Worm (Caenorhabditis elegans): ENCODE results near the gene ilys-3.

Gene ilys-3

DNA sequence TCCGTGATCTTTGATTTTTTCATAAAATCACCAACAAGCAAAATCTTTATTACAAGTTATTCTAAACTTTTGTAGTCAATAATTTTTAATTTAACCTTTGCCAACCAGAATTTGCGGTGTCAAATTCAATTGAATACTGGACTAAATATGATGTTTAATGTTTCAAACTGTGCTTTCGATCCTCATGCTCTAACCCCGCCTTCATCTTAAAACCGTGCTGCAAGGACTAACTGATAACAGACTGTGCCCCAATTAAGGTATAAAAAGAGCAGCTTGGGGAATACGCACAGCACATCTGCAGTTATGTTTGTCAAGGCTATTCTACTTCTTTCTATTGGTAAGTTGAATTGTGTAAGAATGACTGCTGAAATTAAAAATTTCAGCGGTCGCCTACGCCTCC lies 3.1 kb downstream of the ilys-3 start, which contains the start of gene ilys-2:
ilys-2 (plus strand) TSS at position 301 of the 400 bp plus-strand sequence.
- no peak for TF ChIP-seq ztf-29 (GFP tag; IDR thresholded peaks at IDR 0.05)
- TF ChIP-seq klf-2 (GFP tag; conservative IDR thresholded peaks at IDR 0.05) = no peak
- TF ChIP-seq med-1 (GFP tag; optimal IDR thresholded peaks at IDR 0.05; ENCODE audit: insufficient read depth) = no peak
- no peak for TF ChIP-seq ref-1 (GFP tag; conservative IDR thresholded peaks at IDR 0.05)
- TF ChIP-seq tab-1 (GFP tag; IDR thresholded peaks at IDR 0.05) = no peak
- no peak for TF ChIP-seq ztf-23 (GFP tag; IDR thresholded peaks at IDR 0.05)
- no peak for TF ChIP-seq cog-1 (tag; optimal IDR thresholded peaks at IDR 0.05)
- no peak for TF ChIP-seq flt-1 (GFP tag; IDR thresholded peaks at IDR 0.05)
- TF ChIP-seq T22C8.4 (GFP tag; IDR thresholded peaks at IDR 0.05) = no peak

DNA sequence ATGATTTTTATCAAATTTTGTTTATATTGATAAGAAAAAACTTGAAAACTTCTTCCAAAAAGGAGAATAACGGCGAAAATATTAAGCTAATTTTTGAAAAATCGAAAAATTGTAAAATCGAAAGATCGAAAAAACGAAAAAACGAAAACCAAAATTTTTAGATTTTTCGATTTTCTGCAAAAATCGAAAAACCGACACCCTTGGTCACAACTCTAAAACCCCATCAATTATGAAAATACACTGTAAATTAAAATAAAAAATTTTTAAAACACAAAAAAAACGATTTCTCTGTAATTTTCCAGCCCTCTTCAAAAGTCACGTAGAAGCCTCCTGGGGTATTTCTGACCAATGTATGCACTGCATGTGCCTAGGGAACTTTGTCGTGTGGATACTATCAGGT lies 5.9 kb downstream of the ilys-3 start, which contains the start of gene ilys-1:
ilys-1 (plus strand) TSS at position 301 of the 400 bp plus-strand sequence.
- TF ChIP-seq ztf-23 (GFP tag; IDR thresholded peaks at IDR 0.05) (no peak), med-1 (GFP tag; optimal IDR thresholded peaks at IDR 0.05; ENCODE audit: insufficient read depth) (no peak), flt-1 (GFP tag; IDR thresholded peaks at IDR 0.05) (no peak), cog-1 (tag; optimal IDR thresholded peaks at IDR 0.05) (no peak), klf-2 (GFP tag; conservative IDR thresholded peaks at IDR 0.05) (no peak), ref-1 (GFP tag; conservative IDR thresholded peaks at IDR 0.05) (no peak), T22C8.4 (GFP tag; IDR thresholded peaks at IDR 0.05) (no peak), ztf-29 (GFP tag; IDR thresholded peaks at IDR 0.05) (no peak), tab-1 (GFP tag; IDR thresholded peaks at IDR 0.05) (no peak)

DNA sequence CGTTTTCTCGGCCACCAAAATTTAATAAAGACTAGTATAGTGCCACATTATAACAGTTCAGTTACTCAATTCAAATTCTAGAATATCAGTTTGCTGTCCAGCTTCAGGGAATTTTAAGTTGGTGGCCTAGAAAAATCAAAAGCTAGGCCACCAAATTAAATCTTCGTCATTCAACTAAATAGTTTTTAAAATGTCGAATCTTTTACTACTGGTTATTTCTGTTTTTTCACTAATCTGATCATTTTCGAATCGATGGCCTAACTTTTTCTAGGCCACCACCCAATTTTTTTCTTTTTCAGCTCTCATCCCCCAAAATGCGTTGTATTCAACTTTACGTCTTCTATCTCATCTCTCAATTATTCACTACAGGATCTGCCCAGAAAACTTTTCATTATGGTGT lies 12.1 kb downstream of the ilys-3 start, which contains the start of gene grd-16:
grd-16 (plus strand) TSS at position 301 of the 400 bp plus-strand sequence.
- TF ChIP-seq flt-1 (GFP tag; IDR thresholded peaks at IDR 0.05) (no peak), ztf-23 (GFP tag; IDR thresholded peaks at IDR 0.05) (no peak), cog-1 (tag; optimal IDR thresholded peaks at IDR 0.05) (no peak), klf-2 (GFP tag; conservative IDR thresholded peaks at IDR 0.05) (no peak), T22C8.4 (GFP tag; IDR thresholded peaks at IDR 0.05) (no peak), tab-1 (GFP tag; IDR thresholded peaks at IDR 0.05) (no peak), med-1 (GFP tag; optimal IDR thresholded peaks at IDR 0.05; ENCODE audit: insufficient read depth) (no peak)

DNA sequence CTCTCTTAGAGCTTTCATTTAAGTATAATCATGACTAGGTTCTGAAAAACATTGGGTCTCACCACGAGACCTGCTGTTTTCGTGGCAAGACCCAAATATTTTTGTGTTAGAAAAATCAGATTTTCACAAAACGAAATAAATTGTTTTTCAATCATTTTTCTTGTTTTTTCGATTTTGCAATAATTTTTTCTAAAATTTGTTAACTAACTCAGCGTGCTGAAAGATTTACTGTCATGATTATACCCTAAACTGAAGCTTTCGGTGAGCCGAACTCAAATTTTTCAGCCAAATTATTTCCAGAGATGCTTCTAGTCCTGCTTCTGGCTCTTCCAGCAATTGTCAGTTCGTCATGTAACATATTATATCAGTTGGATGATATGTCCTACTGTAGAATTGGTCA lies 17.7 kb downstream of the ilys-3 start, which contains the start of gene Y69A2AL.2:
Y69A2AL.2 (plus strand) TSS at position 301 of the 400 bp plus-strand sequence.
- TF ChIP-seq med-1 (GFP tag; optimal IDR thresholded peaks at IDR 0.05; ENCODE audit: insufficient read depth) (no peak), klf-2 (GFP tag; conservative IDR thresholded peaks at IDR 0.05) (no peak), tab-1 (GFP tag; IDR thresholded peaks at IDR 0.05) (no peak), cog-1 (tag; optimal IDR thresholded peaks at IDR 0.05) (no peak), ztf-29 (GFP tag; IDR thresholded peaks at IDR 0.05) (no peak), ref-1 (GFP tag; conservative IDR thresholded peaks at IDR 0.05) (no peak), flt-1 (GFP tag; IDR thresholded peaks at IDR 0.05) (no peak), T22C8.4 (GFP tag; IDR thresholded peaks at IDR 0.05) (no peak), ztf-23 (GFP tag; IDR thresholded peaks at IDR 0.05) (no peak)

DNA sequence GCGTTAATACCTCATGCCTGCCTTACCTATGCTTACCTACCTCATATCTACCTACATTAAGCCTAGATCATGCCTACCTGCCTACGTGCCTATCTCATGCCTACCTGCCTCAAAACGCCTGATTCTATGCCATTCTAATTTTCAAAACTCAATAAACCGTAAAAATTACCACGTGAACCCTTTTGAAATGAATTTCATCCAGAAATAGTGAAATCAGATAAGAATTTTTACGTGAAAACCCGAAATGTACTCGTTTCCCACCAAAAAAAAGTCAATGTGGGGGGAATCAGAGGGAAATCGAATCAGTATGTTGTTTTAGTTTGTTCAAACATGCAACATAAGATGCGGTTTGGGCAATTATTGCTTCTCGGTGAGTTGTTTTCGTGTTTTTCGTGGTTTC lies 24.3 kb downstream of the ilys-3 start, which contains the start of gene Y69A2AR.19:
Y69A2AR.19 (plus strand) TSS at position 301 of the 400 bp plus-strand sequence.
- TF ChIP-seq ref-1 (GFP tag; conservative IDR thresholded peaks at IDR 0.05) (no peak), flt-1 (GFP tag; IDR thresholded peaks at IDR 0.05) (no peak), ztf-23 (GFP tag; IDR thresholded peaks at IDR 0.05) (no peak), tab-1 (GFP tag; IDR thresholded peaks at IDR 0.05) (no peak), T22C8.4 (GFP tag; IDR thresholded peaks at IDR 0.05) (no peak), ztf-29 (GFP tag; IDR thresholded peaks at IDR 0.05) (no peak), klf-2 (GFP tag; conservative IDR thresholded peaks at IDR 0.05) (no peak), cog-1 (tag; optimal IDR thresholded peaks at IDR 0.05) (no peak), med-1 (GFP tag; optimal IDR thresholded peaks at IDR 0.05; ENCODE audit: insufficient read depth) (no peak)

DNA sequence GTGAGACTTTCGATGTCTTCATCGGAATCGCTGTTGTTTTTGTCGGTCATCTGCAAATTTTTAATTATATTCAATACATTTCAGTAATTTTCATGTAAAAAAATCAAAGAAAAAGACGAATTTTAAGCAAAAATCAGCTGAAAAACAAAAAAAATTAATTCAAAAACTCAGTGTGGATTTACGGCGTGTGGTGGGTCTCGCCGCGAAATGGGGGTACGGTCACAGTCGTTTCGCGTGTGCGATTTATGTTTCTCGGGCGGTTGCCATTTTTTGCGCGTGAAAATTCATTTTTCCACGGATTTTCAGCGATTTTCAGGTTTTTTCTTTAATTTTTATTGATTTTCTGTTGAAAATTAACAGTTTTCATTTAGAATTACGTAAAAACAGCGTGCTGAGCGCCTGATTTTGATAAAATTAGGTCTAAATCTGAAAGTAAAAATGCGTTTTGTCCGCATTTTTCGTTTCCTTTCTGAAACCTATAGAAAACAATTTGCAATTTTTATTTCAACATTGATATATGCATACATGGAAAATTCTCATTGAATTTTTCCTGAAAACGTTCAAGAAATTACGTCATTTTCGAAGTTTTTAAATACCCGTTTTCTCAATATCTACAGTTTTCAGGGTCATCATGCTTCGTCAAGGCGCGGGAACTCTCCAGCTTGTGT lies 31.0 kb downstream of the ilys-3 start, which contains the start of the genes ccdc-12 and Y69A2AR.18:
ccdc-12 (minus strand) TSS at position 57 of the 668 bp plus-strand sequence.
Y69A2AR.18 (plus strand) TSS at position 618 of the 668 bp plus-strand sequence.
- TF ChIP-seq ref-1 (GFP tag; conservative IDR thresholded peaks at IDR 0.05) (no peak), klf-2 (GFP tag; conservative IDR thresholded peaks at IDR 0.05) (no peak), cog-1 (tag; optimal IDR thresholded peaks at IDR 0.05) (no peak), med-1 (GFP tag; optimal IDR thresholded peaks at IDR 0.05; ENCODE audit: insufficient read depth) (no peak), ztf-23 (GFP tag; IDR thresholded peaks at IDR 0.05) (no peak), T22C8.4 (GFP tag; IDR thresholded peaks at IDR 0.05) (no peak), tab-1 (GFP tag; IDR thresholded peaks at IDR 0.05) (no peak), flt-1 (GFP tag; IDR thresholded peaks at IDR 0.05) (no peak), ztf-29 (GFP tag; IDR thresholded peaks at IDR 0.05) (no peak)

DNA sequence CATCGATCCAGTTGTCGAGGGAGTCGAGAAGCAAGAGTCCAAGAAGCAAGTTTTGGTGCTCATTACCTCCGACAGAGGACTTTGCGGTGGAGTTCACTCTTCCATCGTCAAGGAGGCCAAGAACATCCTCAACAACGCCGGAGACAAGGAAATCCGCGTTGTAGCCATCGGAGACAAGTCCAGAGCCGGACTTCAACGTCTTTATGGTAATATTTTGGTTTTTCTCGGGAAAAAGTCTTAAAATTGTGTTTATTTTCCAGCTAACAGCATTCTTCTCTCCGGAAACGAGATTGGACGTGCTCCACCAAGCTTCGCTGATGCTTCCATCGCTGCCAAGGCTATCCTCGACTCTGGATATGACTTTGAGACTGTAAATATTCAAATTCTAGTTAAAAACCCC lies 31.8 kb downstream of the ilys-3 start:
- TF ChIP-seq flt-1 (GFP tag; IDR thresholded peaks at IDR 0.05) (no peak), ztf-23 (GFP tag; IDR thresholded peaks at IDR 0.05) (no peak), tab-1 (GFP tag; IDR thresholded peaks at IDR 0.05) (no peak), ref-1 (GFP tag; conservative IDR thresholded peaks at IDR 0.05) (no peak), cog-1 (tag; optimal IDR thresholded peaks at IDR 0.05) (no peak), med-1 (GFP tag; optimal IDR thresholded peaks at IDR 0.05; ENCODE audit: insufficient read depth) (no peak), ztf-29 (GFP tag; IDR thresholded peaks at IDR 0.05) (no peak), T22C8.4 (GFP tag; IDR thresholded peaks at IDR 0.05) (no peak), klf-2 (GFP tag; conservative IDR thresholded peaks at IDR 0.05) (no peak)

DNA sequence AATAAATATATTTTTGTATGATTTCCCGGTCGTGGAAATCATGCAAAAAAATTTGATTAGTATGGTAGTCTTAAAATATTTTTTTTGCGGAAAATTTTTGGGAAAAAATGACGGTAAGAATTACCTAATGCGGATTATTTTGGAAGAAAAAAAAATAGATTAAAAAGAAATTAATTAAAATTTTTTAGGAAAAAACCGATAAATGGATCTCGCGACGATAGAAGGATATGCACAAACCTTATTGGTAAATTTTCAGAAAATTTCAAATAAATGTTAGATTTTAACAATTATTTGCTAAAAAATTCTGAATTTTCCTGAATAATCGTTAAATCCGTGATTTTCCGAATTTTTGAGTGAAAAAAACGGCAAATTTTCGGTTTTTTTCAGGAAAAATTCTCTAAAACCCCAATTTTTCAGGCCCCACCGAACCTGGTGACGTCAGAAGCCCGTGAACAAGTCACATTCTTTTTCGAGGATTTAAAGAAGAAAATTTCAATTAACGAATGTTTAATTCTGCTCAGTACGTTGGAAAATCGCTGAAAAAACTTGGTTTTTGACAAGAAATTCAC lies 33.4 kb downstream of the ilys-3 start, which contains the start of gene Y69A2AR.16:
Y69A2AR.16 (plus strand) TSS at position 189 of the 569 bp plus-strand sequence.
- TF ChIP-seq flt-1 (GFP tag; IDR thresholded peaks at IDR 0.05) = no peak
- no peak for TF ChIP-seq ref-1 (GFP tag; conservative IDR thresholded peaks at IDR 0.05)
- TF ChIP-seq tab-1 (GFP tag; IDR thresholded peaks at IDR 0.05) = no peak
- no peak for TF ChIP-seq klf-2 (GFP tag; conservative IDR thresholded peaks at IDR 0.05)
- TF ChIP-seq cog-1 (tag; optimal IDR thresholded peaks at IDR 0.05) = no peak
- TF ChIP-seq T22C8.4 (GFP tag; IDR thresholded peaks at IDR 0.05) = no peak
- TF ChIP-seq med-1 (GFP tag; optimal IDR thresholded peaks at IDR 0.05; ENCODE audit: insufficient read depth) = no peak
- no peak for TF ChIP-seq ztf-29 (GFP tag; IDR thresholded peaks at IDR 0.05)
- TF ChIP-seq ztf-23 (GFP tag; IDR thresholded peaks at IDR 0.05) = no peak

DNA sequence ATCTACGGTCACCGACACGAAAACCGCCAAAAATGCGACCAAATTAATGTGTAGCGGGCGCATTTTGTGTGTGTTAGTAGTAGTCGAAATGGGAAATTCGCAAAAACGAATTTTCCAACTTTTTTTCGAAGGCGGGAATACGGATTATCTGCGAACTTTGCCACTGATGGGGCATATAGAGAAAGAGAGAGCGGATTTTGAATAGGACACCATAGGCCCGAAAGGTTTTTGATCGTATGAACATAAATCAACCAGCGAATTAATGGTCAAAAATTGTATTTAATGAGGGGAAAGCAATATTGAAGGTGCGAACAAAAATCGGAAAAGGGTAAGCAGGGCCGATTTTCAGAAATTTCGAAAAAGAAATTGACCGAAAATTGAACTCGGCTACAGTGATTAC lies 43.6 kb downstream of the ilys-3 start, which contains the start of gene Y69A2AR.22:
Y69A2AR.22 (minus strand) TSS at position 101 of the 400 bp plus-strand sequence.
- TF ChIP-seq med-1 (GFP tag; optimal IDR thresholded peaks at IDR 0.05; ENCODE audit: insufficient read depth) (no peak), klf-2 (GFP tag; conservative IDR thresholded peaks at IDR 0.05) (no peak), ztf-29 (GFP tag; IDR thresholded peaks at IDR 0.05) (no peak), flt-1 (GFP tag; IDR thresholded peaks at IDR 0.05) (no peak), ref-1 (GFP tag; conservative IDR thresholded peaks at IDR 0.05) (no peak), tab-1 (GFP tag; IDR thresholded peaks at IDR 0.05) (no peak), ztf-23 (GFP tag; IDR thresholded peaks at IDR 0.05) (no peak), cog-1 (tag; optimal IDR thresholded peaks at IDR 0.05) (no peak), T22C8.4 (GFP tag; IDR thresholded peaks at IDR 0.05) (no peak)

Data from whole organism, midembryonic.